Fruit fly (Drosophila melanogaster) whole organism, embryonic: Measurements from ENCODE around the gene Gdh.

Source experiments
- CG12155 ChIP-seq: fragments of 200-800 bp; sonication (Bioruptor generic); optimal IDR thresholded peaks from 3 replicates; lab custom pipeline; 2016; ENCODE audit warnings: missing biosample characterization, missing genetic modification characterization
- CG4854 ChIP-seq: fragments of 200-800 bp; sonication (Bioruptor generic); optimal IDR thresholded peaks from 2 replicates; lab custom pipeline; 2016; ENCODE audit warnings: missing biosample characterization, missing genetic modification characterization, inconsistent platforms
- Dref ChIP-seq: fragments of 200-800 bp; sonication (Bioruptor generic); IDR thresholded peaks from 2 replicates; pipeline ENCODE4 v1.3.6; 2022; ENCODE audit warnings: missing biosample characterization, missing genetic modification characterization
- Hr3 ChIP-seq: fragments of 200-800 bp; sonication (Bioruptor generic); optimal IDR thresholded peaks from 3 replicates; lab custom pipeline; 2016; ENCODE audit warnings: missing biosample characterization, missing genetic modification characterization
- Ravus ChIP-seq: fragments of 200-800 bp; sonication (Bioruptor generic); IDR thresholded peaks from 2 replicates; pipeline ENCODE4 v1.3.6; 2022; ENCODE audit warnings: missing biosample characterization, missing genetic modification characterization
- Xrp1 ChIP-seq: fragments of 200-800 bp; sonication (Bioruptor generic); IDR thresholded peaks from 2 replicates; pipeline ENCODE4 v1.3.6; 2022; ENCODE audit warnings: missing biosample characterization, missing genetic modification characterization
- lola ChIP-seq, 3 experiments: fragments of >200 bp in 2 of 3; fragments of 200-800 bp in 1 of 3; sonication (Bioruptor generic) in 1 of 3; optimal IDR thresholded peaks; 2 replicates each; lab custom pipeline; 2017 to 2019; ENCODE audit warnings: missing biosample characterization in 3 of 3, missing genetic modification characterization in 3 of 3, mild to moderate bottlenecking in 1 of 3, moderate library complexity in 1 of 3

DNA sequence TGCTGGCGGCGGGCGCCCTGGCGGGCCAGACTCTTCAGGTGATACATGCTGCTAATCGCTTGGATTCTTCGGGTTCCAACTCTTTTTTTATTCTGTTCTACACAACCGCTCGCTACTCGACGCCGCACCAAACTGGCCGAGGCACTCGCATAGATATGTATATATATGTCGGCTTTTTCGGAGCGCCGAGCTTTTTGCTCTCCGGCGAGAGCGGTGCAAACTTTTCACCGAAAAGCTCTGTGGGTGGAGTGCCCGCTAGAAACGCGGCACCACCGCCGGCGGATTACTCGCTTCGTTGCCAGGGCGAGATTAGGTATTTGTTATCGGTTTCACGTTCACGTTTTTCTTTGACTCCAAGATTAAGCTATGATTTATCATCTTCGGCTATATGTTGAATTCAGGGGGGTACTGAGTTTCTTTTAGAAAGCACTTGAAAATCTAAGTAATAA is at the start of gene Gdh:
- TF ChIP-seq lola (GFP tag; optimal IDR thresholded peaks at IDR 0.05; lab: Kevin White, UChicago) = no peak
- TF ChIP-seq Dref (GFP tag; lab: Robert Waterston, UW) = peak; percentile 50; the same call in 1 of the 2 replicates
- no peak for TF ChIP-seq Ravus (GFP tag; lab: Robert Waterston, UW)
- TF ChIP-seq Hr3 (GFP tag; lab: Kevin White, UChicago) = no peak
- peak; percentile 99 for TF ChIP-seq CG12155 (GFP tag; lab: Kevin White, UChicago)
- TF ChIP-seq Xrp1 = no peak
- no peak for TF ChIP-seq CG4854 (GFP tag; lab: Kevin White, UChicago)
